Worm (Caenorhabditis elegans) whole organism, late embryonic: ENCODE results near the gene str-130.

Experiments used
- C08G9.2 ChIP-seq: sonication (generic microtip); optimal IDR thresholded peaks from 2 replicates; lab custom pipeline; 2016; ENCODE audit warnings: mild to moderate bottlenecking, missing genetic modification characterization, moderate library complexity, missing compliant biosample characterization
- C38D4.7 ChIP-seq: fragments of 200-800 bp; sonication (Bioruptor generic); optimal IDR thresholded peaks from 2 replicates; lab custom pipeline; 2018; ENCODE audit warnings: mild to moderate bottlenecking, missing genetic modification characterization, moderate library complexity, missing compliant biosample characterization
- K02D7.2 ChIP-seq: sonication (generic microtip); optimal IDR thresholded peaks from 2 replicates; lab custom pipeline; 2017; ENCODE audit warnings: mild to moderate bottlenecking, missing genetic modification characterization, missing compliant biosample characterization
- T23F11.4 ChIP-seq: fragments of 200-800 bp; sonication (Bioruptor generic); optimal IDR thresholded peaks from 2 replicates; lab custom pipeline; 2018; ENCODE audit warnings: mild to moderate bottlenecking, missing genetic modification characterization, missing compliant biosample characterization
- ahr-1 ChIP-seq: sonication (generic microtip); optimal IDR thresholded peaks from 2 replicates; lab custom pipeline; 2016; ENCODE audit warnings: missing genetic modification characterization, missing compliant biosample characterization
- ama-1 ChIP-seq: fragments of 150-350 bp; optimal IDR thresholded peaks from 2 replicates; lab custom pipeline; 2014
- ceh-18 ChIP-seq: sonication (generic microtip); optimal IDR thresholded peaks from 2 replicates; lab custom pipeline; 2016; ENCODE audit warnings: missing genetic modification characterization, missing compliant biosample characterization
- ceh-24 ChIP-seq: sonication (generic microtip); optimal IDR thresholded peaks from 2 replicates; lab custom pipeline; 2016; ENCODE audit warnings: mild to moderate bottlenecking, missing genetic modification characterization, missing compliant biosample characterization
- ceh-31 ChIP-seq: sonication (generic microtip); optimal IDR thresholded peaks from 2 replicates; lab custom pipeline; 2016; ENCODE audit warnings: missing genetic modification characterization, missing compliant biosample characterization
- ceh-34 ChIP-seq: sonication (generic microtip); optimal IDR thresholded peaks from 2 replicates; lab custom pipeline; 2016; ENCODE audit warnings: mild to moderate bottlenecking, missing genetic modification characterization, missing compliant biosample characterization
- ceh-48 ChIP-seq: sonication (generic microtip); optimal IDR thresholded peaks from 2 replicates; lab custom pipeline; 2016; ENCODE audit warnings: missing genetic modification characterization, inconsistent platforms, missing compliant biosample characterization
- ceh-6 ChIP-seq: fragments of 200-800 bp; sonication (Bioruptor generic); optimal IDR thresholded peaks from 2 replicates; lab custom pipeline; 2018; ENCODE audit warnings: mild to moderate bottlenecking, missing genetic modification characterization, missing compliant biosample characterization
- ceh-9 ChIP-seq: sonication (generic microtip); optimal IDR thresholded peaks from 2 replicates; lab custom pipeline; 2016; ENCODE audit warnings: mild to moderate bottlenecking, missing genetic modification characterization, inconsistent platforms, missing compliant biosample characterization
- che-1 ChIP-seq: sonication (generic microtip); optimal IDR thresholded peaks from 2 replicates; lab custom pipeline; 2016; ENCODE audit warnings: mild to moderate bottlenecking, missing genetic modification characterization, missing compliant biosample characterization
- dmd-4 ChIP-seq: sonication (generic microtip); optimal IDR thresholded peaks from 2 replicates; lab custom pipeline; 2016; ENCODE audit warnings: borderline replicate concordance, missing genetic modification characterization, missing compliant biosample characterization
- elt-4 ChIP-seq: sonication (generic microtip); optimal IDR thresholded peaks from 2 replicates; lab custom pipeline; 2016; ENCODE audit warnings: missing genetic modification characterization, missing compliant biosample characterization
- ets-4 ChIP-seq: sonication (generic microtip); optimal IDR thresholded peaks from 2 replicates; lab custom pipeline; 2016; ENCODE audit warnings: missing genetic modification characterization, missing compliant biosample characterization
- fkh-10 ChIP-seq: fragments of 150-350 bp; optimal IDR thresholded peaks from 2 replicates; lab custom pipeline; 2014; ENCODE audit warnings: missing biosample characterization, missing genetic modification reagents, missing genetic modification characterization
- gmeb-2 ChIP-seq: sonication (generic microtip); optimal IDR thresholded peaks from 2 replicates; lab custom pipeline; 2016; ENCODE audit warnings: missing genetic modification characterization, inconsistent platforms, missing compliant biosample characterization
- hlh-13 ChIP-seq: fragments of 200-800 bp; sonication (Bioruptor generic); optimal IDR thresholded peaks from 2 replicates; lab custom pipeline; 2018; ENCODE audit warnings: mild to moderate bottlenecking, missing genetic modification characterization, missing compliant biosample characterization
- hlh-30 ChIP-seq: sonication (generic microtip); optimal IDR thresholded peaks from 2 replicates; lab custom pipeline; 2017; ENCODE audit warnings: antibody characterized with exemption, missing genetic modification characterization, missing compliant biosample characterization; ENCODE audit not compliant: insufficient read depth
- lim-6 ChIP-seq: sonication (generic microtip); optimal IDR thresholded peaks from 2 replicates; lab custom pipeline; 2016; ENCODE audit warnings: missing genetic modification characterization, missing compliant biosample characterization
- mec-3 ChIP-seq: sonication (generic microtip); optimal IDR thresholded peaks from 2 replicates; lab custom pipeline; 2016; ENCODE audit warnings: borderline replicate concordance, missing genetic modification characterization, missing compliant biosample characterization
- nfya-1 ChIP-seq: sonication (generic microtip); optimal IDR thresholded peaks from 2 replicates; lab custom pipeline; 2017; ENCODE audit warnings: missing genetic modification characterization, mild to moderate bottlenecking, missing compliant biosample characterization, antibody characterized with exemption, moderate library complexity
- pag-3 ChIP-seq: sonication (generic microtip); optimal IDR thresholded peaks from 2 replicates; lab custom pipeline; 2016; ENCODE audit warnings: missing compliant biosample characterization, missing genetic modification characterization, borderline replicate concordance
- pat-9 ChIP-seq: fragments of 200-800 bp; sonication (Bioruptor generic); optimal IDR thresholded peaks from 2 replicates; lab custom pipeline; 2018; ENCODE audit warnings: mild to moderate bottlenecking, missing genetic modification characterization, moderate library complexity, missing compliant biosample characterization
- pax-1 ChIP-seq: fragments of 150-350 bp; optimal IDR thresholded peaks from 2 replicates; lab custom pipeline; 2014; ENCODE audit warnings: missing biosample characterization, missing genetic modification characterization
- pha-4 ChIP-seq: fragments of 150-350 bp; optimal IDR thresholded peaks from 2 replicates; lab custom pipeline; 2018; ENCODE audit warnings: missing biosample characterization, missing genetic modification reagents, missing genetic modification characterization
- pros-1 ChIP-seq: fragments of 150-350 bp; optimal IDR thresholded peaks from 2 replicates; lab custom pipeline; 2014; ENCODE audit warnings: missing biosample characterization, missing genetic modification reagents, missing genetic modification characterization
- ref-2 ChIP-seq: sonication (generic microtip); optimal IDR thresholded peaks from 2 replicates; lab custom pipeline; 2016; ENCODE audit warnings: missing genetic modification characterization, missing compliant biosample characterization
- sdc-2 ChIP-seq: sonication (generic microtip); optimal IDR thresholded peaks from 2 replicates; lab custom pipeline; 2016; ENCODE audit warnings: missing genotype, missing genetic modification characterization, missing compliant biosample characterization
- sox-2 ChIP-seq: fragments of 200-800 bp; sonication (Bioruptor generic); IDR thresholded peaks from 2 replicates; pipeline ENCODE4 v1.3.6; 2022; ENCODE audit warnings: missing genetic modification reagents, missing genetic modification characterization, missing compliant biosample characterization
- sox-4 ChIP-seq: sonication (generic microtip); optimal IDR thresholded peaks from 2 replicates; lab custom pipeline; 2017; ENCODE audit warnings: mild to moderate bottlenecking, missing genetic modification characterization, inconsistent platforms, missing compliant biosample characterization
- syd-9 ChIP-seq: sonication (generic microtip); optimal IDR thresholded peaks from 2 replicates; lab custom pipeline; 2016; ENCODE audit warnings: mild to moderate bottlenecking, missing genetic modification characterization, moderate library complexity, missing compliant biosample characterization
- tbx-2 ChIP-seq: sonication (generic microtip); optimal IDR thresholded peaks from 2 replicates; lab custom pipeline; 2016; ENCODE audit warnings: missing genetic modification characterization, missing compliant biosample characterization
- ttx-3 ChIP-seq: sonication (generic microtip); optimal IDR thresholded peaks from 2 replicates; lab custom pipeline; 2016; ENCODE audit warnings: missing genetic modification reagents, missing genetic modification characterization, missing compliant biosample characterization
- unc-42 ChIP-seq: sonication (generic microtip); optimal IDR thresholded peaks from 2 replicates; lab custom pipeline; 2016; ENCODE audit warnings: missing genotype, missing genetic modification characterization, missing compliant biosample characterization
- unc-55 ChIP-seq: sonication (generic microtip); optimal IDR thresholded peaks from 2 replicates; lab custom pipeline; 2017; ENCODE audit warnings: missing biosample characterization, missing genetic modification reagents, missing genetic modification characterization
- unc-86 ChIP-seq: sonication (generic microtip); optimal IDR thresholded peaks from 2 replicates; lab custom pipeline; 2016; ENCODE audit warnings: missing genetic modification characterization, missing compliant biosample characterization
- ztf-16 ChIP-seq: sonication (generic microtip); optimal IDR thresholded peaks from 2 replicates; lab custom pipeline; 2017; ENCODE audit warnings: missing genetic modification characterization, missing compliant biosample characterization

str-130 gene

ce11 chrV:8090595-8090994 is at the start of gene str-130:
TSS of gene str-130 (minus strand) at chrV:8090695.
- no peak for TF ChIP-seq sox-4 (tag; lab: Kevin White, UChicago)
- no peak for TF ChIP-seq elt-4 (tag; lab: Kevin White, UChicago)
- no peak for TF ChIP-seq fkh-10
- no peak for TF ChIP-seq gmeb-2 (tag; lab: Kevin White, UChicago)
- TF ChIP-seq ceh-9: no peak
- TF ChIP-seq C08G9.2 (tag; lab: Kevin White, UChicago): no peak
- no peak for TF ChIP-seq sox-2
- TF ChIP-seq ttx-3 (tag; lab: Kevin White, UChicago): no peak
- no peak for TF ChIP-seq unc-86
- TF ChIP-seq syd-9: no peak
- TF ChIP-seq ets-4 (tag; lab: Kevin White, UChicago): no peak
- no peak for TF ChIP-seq K02D7.2 (tag; lab: Kevin White, UChicago)

DNA sequence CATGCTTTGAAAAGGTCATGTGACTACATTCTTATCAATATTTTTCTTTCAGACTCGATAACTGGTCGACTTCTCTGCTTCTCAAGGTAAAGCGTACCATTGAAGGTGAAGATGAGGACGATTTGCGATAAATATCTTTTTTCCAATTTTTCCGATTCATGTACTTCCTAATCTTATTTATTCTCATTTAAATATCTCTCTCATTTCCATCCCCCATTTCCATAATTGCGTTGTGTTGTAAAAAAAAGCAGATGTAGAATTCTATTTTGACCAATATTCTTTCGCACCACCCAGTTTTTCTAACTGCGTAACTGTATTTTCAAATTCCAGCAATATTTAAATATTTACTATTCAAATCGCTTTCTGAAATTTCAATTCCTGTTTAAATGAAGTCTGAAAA is 42.4 kb upstream of the str-130 start, which contains the start of gene D1014.4:
Gene D1014.4, plus strand, starts transcription at position 301 of the 400 bp plus-strand sequence.
- TF ChIP-seq ceh-48 (tag; lab: Kevin White, UChicago): no peak
- no peak for TF ChIP-seq sdc-2 (tag; lab: Kevin White, UChicago)

DNA sequence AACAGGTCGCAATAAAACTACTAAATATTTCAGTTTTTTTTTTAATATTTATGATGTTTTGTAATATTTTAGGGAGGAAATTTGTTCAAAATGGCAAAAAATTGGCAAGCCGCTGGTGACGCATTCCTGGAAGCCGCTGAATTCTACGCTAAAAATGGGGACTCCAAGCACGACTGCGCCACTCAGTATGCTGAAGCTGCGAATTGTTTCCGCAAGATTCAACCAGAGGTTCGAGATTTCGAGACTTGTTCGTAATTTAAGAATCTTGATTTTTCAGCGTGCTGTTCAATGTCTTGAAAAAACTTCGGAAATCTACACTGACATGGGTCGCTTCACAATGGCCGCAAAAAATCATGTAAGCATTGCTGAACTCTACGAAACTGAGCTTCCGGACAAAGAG is 41.1 kb upstream of the str-130 start:
- TF ChIP-seq pha-4 (no peak), hlh-30 (tag; lab: Kevin White, UChicago) (no peak), hlh-13 (GFP tag; lab: Kevin White, UChicago) (no peak), pros-1 (tag; lab: Kevin White, UChicago) (no peak), ama-1 (lab: Kevin White, UChicago) (no peak), pat-9 (tag; lab: Kevin White, UChicago) (no peak), ets-4 (tag; lab: Kevin White, UChicago) (no peak), tbx-2 (no peak), che-1 (tag; lab: Kevin White, UChicago) (no peak), fkh-10 (no peak), lim-6 (no peak), ceh-6 (GFP tag; lab: Kevin White, UChicago) (no peak), sdc-2 (tag; lab: Kevin White, UChicago) (no peak), ceh-48 (tag; lab: Kevin White, UChicago) (no peak), ttx-3 (tag; lab: Kevin White, UChicago) (no peak), unc-42 (no peak)
- TF ChIP-seq, all 69 proteins: peak for 0

DNA sequence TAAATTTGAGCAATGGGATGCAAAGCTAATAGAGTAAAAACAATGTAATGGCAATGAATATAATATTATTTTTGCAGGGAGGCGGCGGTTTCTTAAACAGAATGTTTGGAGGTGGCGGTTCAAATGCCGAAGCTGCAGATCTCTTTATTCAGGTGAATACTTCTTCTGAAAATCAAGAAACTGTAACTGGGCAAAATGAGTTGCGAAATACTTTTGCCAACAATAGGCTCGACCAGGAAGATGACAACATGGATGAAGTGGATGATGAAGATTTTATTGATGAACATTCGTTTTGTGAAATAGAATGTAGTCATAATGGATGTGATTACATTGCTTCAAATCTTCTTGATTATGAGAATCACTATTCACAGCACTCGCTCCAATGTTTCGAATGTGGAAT is 40.3 kb upstream of the str-130 start:
- TF ChIP-seq pha-4 (no peak), ttx-3 (tag; lab: Kevin White, UChicago) (no peak), C38D4.7 (GFP tag; lab: Kevin White, UChicago) (no peak), pag-3 (tag; lab: Kevin White, UChicago) (no peak), unc-42 (no peak), ahr-1 (tag; lab: Kevin White, UChicago) (no peak)

ce11 chrV:8130149-8130661 is 39.7 kb upstream of the str-130 start, which contains the start of gene snap-1:
TSS of gene snap-1 (plus strand) at chrV:8130611.
- TF ChIP-seq ceh-48 (tag; lab: Kevin White, UChicago): peak; percentile 48
- no peak for TF ChIP-seq ceh-24 (tag; lab: Kevin White, UChicago)
- no peak for TF ChIP-seq mec-3 (tag; lab: Kevin White, UChicago)
- TF ChIP-seq hlh-30 (tag; lab: Kevin White, UChicago): peak; percentile 77
- TF ChIP-seq pros-1 (tag; lab: Kevin White, UChicago): peak; percentile 8
- TF ChIP-seq ztf-16 (tag; lab: Kevin White, UChicago): no peak
- no peak for TF ChIP-seq sdc-2 (tag; lab: Kevin White, UChicago)
- TF ChIP-seq ceh-31 (tag; lab: Kevin White, UChicago): peak; percentile 41
- TF ChIP-seq pat-9 (tag; lab: Kevin White, UChicago): no peak
- TF ChIP-seq ceh-34 (tag; lab: Kevin White, UChicago): peak; percentile 21
- peak; percentile 4 for TF ChIP-seq tbx-2
- no peak for TF ChIP-seq pax-1 (tag; lab: Kevin White, UChicago)
- no peak for TF ChIP-seq ref-2 (tag; lab: Kevin White, UChicago)
- no peak for TF ChIP-seq C08G9.2 (tag; lab: Kevin White, UChicago)
- TF ChIP-seq ceh-6 (GFP tag; lab: Kevin White, UChicago): no peak
- peak; percentile 76 for TF ChIP-seq unc-42
- TF ChIP-seq ets-4 (tag; lab: Kevin White, UChicago): no peak
- TF ChIP-seq sox-2: no peak
- TF ChIP-seq unc-55 (GFP tag; lab: Kevin White, UChicago): peak; percentile 72
- peak; percentile 9 for TF ChIP-seq ceh-18 (tag; lab: Kevin White, UChicago)
- TF ChIP-seq sox-4 (tag; lab: Kevin White, UChicago): no peak
- TF ChIP-seq dmd-4: no peak
- no peak for TF ChIP-seq hlh-13 (GFP tag; lab: Kevin White, UChicago)
- TF ChIP-seq nfya-1: peak; percentile 26
- TF ChIP-seq T23F11.4 (GFP tag; lab: Kevin White, UChicago): no peak
